Worm (Caenorhabditis elegans): Measurements from ENCODE around the gene prcc-1.

The prcc-1 gene

ce11 chrIV:13056026-13056425, 37.6 kb downstream of the prcc-1 start, which contains the start of gene scl-1:
Gene scl-1, plus strand, starts transcription at chrIV:13056326.
- TF ChIP-seq tab-1 (GFP tag; IDR thresholded peaks at IDR 0.05) (no peak), T22C8.4 (GFP tag; IDR thresholded peaks at IDR 0.05) (no peak), ztf-29 (GFP tag; IDR thresholded peaks at IDR 0.05) (no peak), flt-1 (GFP tag; IDR thresholded peaks at IDR 0.05) (no peak), med-1 (GFP tag; optimal IDR thresholded peaks at IDR 0.05; ENCODE audit: insufficient read depth) (no peak), klf-2 (GFP tag; conservative IDR thresholded peaks at IDR 0.05) (no peak), ref-1 (GFP tag; conservative IDR thresholded peaks at IDR 0.05) (no peak), ztf-23 (GFP tag; IDR thresholded peaks at IDR 0.05) (no peak), cog-1 (tag; optimal IDR thresholded peaks at IDR 0.05) (no peak)

- TF ChIP-seq ztf-29 (GFP tag; IDR thresholded peaks at IDR 0.05) (no peak), flt-1 (GFP tag; IDR thresholded peaks at IDR 0.05) (no peak), klf-2 (GFP tag; conservative IDR thresholded peaks at IDR 0.05) (no peak), ztf-23 (GFP tag; IDR thresholded peaks at IDR 0.05) (no peak), med-1 (GFP tag; optimal IDR thresholded peaks at IDR 0.05; ENCODE audit: insufficient read depth) (no peak), tab-1 (GFP tag; IDR thresholded peaks at IDR 0.05) (no peak), cog-1 (tag; optimal IDR thresholded peaks at IDR 0.05) (no peak), T22C8.4 (GFP tag; IDR thresholded peaks at IDR 0.05) (no peak), ref-1 (GFP tag; conservative IDR thresholded peaks at IDR 0.05) (no peak)
These were observed 41.0 kb downstream of the prcc-1 start, which contains the start of gene F49E11.7 for ce11 chrIV:13052568-13052967. Gene F49E11.7, plus strand, starts transcription at chrIV:13052868.

ce11 chrIV:13051073-13051472, 42.5 kb downstream of the prcc-1 start, which contains the start of gene scl-11:
Gene scl-11, plus strand, starts transcription at chrIV:13051373.
- TF ChIP-seq ztf-23 (GFP tag; IDR thresholded peaks at IDR 0.05) (no peak), ref-1 (GFP tag; conservative IDR thresholded peaks at IDR 0.05) (no peak)

- no peak for TF ChIP-seq ztf-23 (GFP tag; IDR thresholded peaks at IDR 0.05)
- no peak for TF ChIP-seq klf-2 (GFP tag; conservative IDR thresholded peaks at IDR 0.05)
- TF ChIP-seq ref-1 (GFP tag; conservative IDR thresholded peaks at IDR 0.05), result no peak
- TF ChIP-seq ztf-29 (GFP tag; IDR thresholded peaks at IDR 0.05), result no peak
- no peak for TF ChIP-seq med-1 (GFP tag; optimal IDR thresholded peaks at IDR 0.05; ENCODE audit: insufficient read depth)
- TF ChIP-seq tab-1 (GFP tag; IDR thresholded peaks at IDR 0.05), result no peak
- TF ChIP-seq flt-1 (GFP tag; IDR thresholded peaks at IDR 0.05), result no peak
- TF ChIP-seq cog-1 (tag; optimal IDR thresholded peaks at IDR 0.05), result no peak
- TF ChIP-seq T22C8.4 (GFP tag; IDR thresholded peaks at IDR 0.05), result no peak
These were observed 45.4 kb downstream of the prcc-1 start, which contains the start of gene scl-10 for ce11 chrIV:13048157-13048556. Gene scl-10, plus strand, starts transcription at chrIV:13048457.

ce11 chrIV:13046848-13047247, 46.7 kb downstream of the prcc-1 start, which contains the start of gene scl-9:
Gene scl-9, plus strand, starts transcription at chrIV:13047148.
- TF ChIP-seq cog-1 (tag; optimal IDR thresholded peaks at IDR 0.05) (no peak), ztf-23 (GFP tag; IDR thresholded peaks at IDR 0.05) (no peak), ztf-29 (GFP tag; IDR thresholded peaks at IDR 0.05) (no peak), T22C8.4 (GFP tag; IDR thresholded peaks at IDR 0.05) (no peak), flt-1 (GFP tag; IDR thresholded peaks at IDR 0.05) (no peak), klf-2 (GFP tag; conservative IDR thresholded peaks at IDR 0.05) (no peak), ref-1 (GFP tag; conservative IDR thresholded peaks at IDR 0.05) (no peak), tab-1 (GFP tag; IDR thresholded peaks at IDR 0.05) (no peak), med-1 (GFP tag; optimal IDR thresholded peaks at IDR 0.05; ENCODE audit: insufficient read depth) (no peak)

- TF ChIP-seq tab-1 (GFP tag; IDR thresholded peaks at IDR 0.05) (no peak), ref-1 (GFP tag; conservative IDR thresholded peaks at IDR 0.05) (no peak), flt-1 (GFP tag; IDR thresholded peaks at IDR 0.05) (no peak), cog-1 (tag; optimal IDR thresholded peaks at IDR 0.05) (no peak), klf-2 (GFP tag; conservative IDR thresholded peaks at IDR 0.05) (no peak), med-1 (GFP tag; optimal IDR thresholded peaks at IDR 0.05; ENCODE audit: insufficient read depth) (no peak), T22C8.4 (GFP tag; IDR thresholded peaks at IDR 0.05) (no peak), ztf-29 (GFP tag; IDR thresholded peaks at IDR 0.05) (no peak), ztf-23 (GFP tag; IDR thresholded peaks at IDR 0.05) (no peak)
These were observed 48.6 kb downstream of the prcc-1 start for ce11 chrIV:13044980-13045379.

- no peak for TF ChIP-seq ref-1 (GFP tag; conservative IDR thresholded peaks at IDR 0.05)
- TF ChIP-seq ztf-23 (GFP tag; IDR thresholded peaks at IDR 0.05), result no peak
- no peak for TF ChIP-seq flt-1 (GFP tag; IDR thresholded peaks at IDR 0.05)
- no peak for TF ChIP-seq ztf-29 (GFP tag; IDR thresholded peaks at IDR 0.05)
- no peak for TF ChIP-seq tab-1 (GFP tag; IDR thresholded peaks at IDR 0.05)
- TF ChIP-seq T22C8.4 (GFP tag; IDR thresholded peaks at IDR 0.05), result no peak
- no peak for TF ChIP-seq cog-1 (tag; optimal IDR thresholded peaks at IDR 0.05)
- TF ChIP-seq med-1 (GFP tag; optimal IDR thresholded peaks at IDR 0.05; ENCODE audit: insufficient read depth), result no peak
- no peak for TF ChIP-seq klf-2 (GFP tag; conservative IDR thresholded peaks at IDR 0.05)
These were observed 51.5 kb downstream of the prcc-1 start, which contains the start of gene amt-2 for ce11 chrIV:13042091-13042490. Gene amt-2, plus strand, starts transcription at chrIV:13042391.

ce11 chrIV:13041486-13041885, 52.1 kb downstream of the prcc-1 start:
- TF ChIP-seq med-1 (GFP tag; optimal IDR thresholded peaks at IDR 0.05; ENCODE audit: insufficient read depth) (no peak), ztf-23 (GFP tag; IDR thresholded peaks at IDR 0.05) (no peak), T22C8.4 (GFP tag; IDR thresholded peaks at IDR 0.05) (no peak), ztf-29 (GFP tag; IDR thresholded peaks at IDR 0.05) (no peak), klf-2 (GFP tag; conservative IDR thresholded peaks at IDR 0.05) (no peak), tab-1 (GFP tag; IDR thresholded peaks at IDR 0.05) (no peak), ref-1 (GFP tag; conservative IDR thresholded peaks at IDR 0.05) (no peak), cog-1 (tag; optimal IDR thresholded peaks at IDR 0.05) (no peak), flt-1 (GFP tag; IDR thresholded peaks at IDR 0.05) (no peak)
